Worm (Caenorhabditis elegans): ENCODE data around the gene tbx-8.

tbx-8 gene

ce11 chrIII:10328565-10329541 lies 18.3 kb upstream of the tbx-8 start (continued):
- TF ChIP-seq daf-16 (GFP tag; optimal IDR thresholded peaks at IDR 0.05) (no peak), daf-16 (tag; optimal IDR thresholded peaks at IDR 0.05) (peak; percentile 44), lin-15B (tag; optimal IDR thresholded peaks at IDR 0.05) (no peak), unc-62 (GFP tag; optimal IDR thresholded peaks at IDR 0.05 in 1 of 2) (peak in 1 of 2 experiments; percentile 89), unc-62 (tag; optimal IDR thresholded peaks at IDR 0.05) (no peak), nhr-28 (tag; optimal IDR thresholded peaks at IDR 0.05) (peak; percentile 7), skn-1 (tag; optimal IDR thresholded peaks at IDR 0.05) (no peak), unc-130 (GFP tag; optimal IDR thresholded peaks at IDR 0.05) (no peak), tra-1 (GFP tag; IDR thresholded peaks at IDR 0.05) (no peak), lin-1 (GFP tag; IDR thresholded peaks at IDR 0.05) (no peak), dmd-9 (GFP tag; IDR thresholded peaks at IDR 0.05) (no peak), ztf-7 (tag; optimal IDR thresholded peaks at IDR 0.05) (no peak), nhr-237 (tag; optimal IDR thresholded peaks at IDR 0.05) (no peak), F10B5.3 (tag; optimal IDR thresholded peaks at IDR 0.05) (no peak), dmd-8 (GFP tag; IDR thresholded peaks at IDR 0.05) (no peak), lim-7 (GFP tag; IDR thresholded peaks at IDR 0.05) (no peak), dmd-6 (GFP tag; IDR thresholded peaks at IDR 0.05) (peak; percentile 21; the same call in 1 of the 2 replicates), attf-4 (tag; optimal IDR thresholded peaks at IDR 0.05) (no peak), D1046.2 (GFP tag; IDR thresholded peaks at IDR 0.05) (no peak), pha-4 (GFP tag; IDR thresholded peaks at IDR 0.05) (no peak), pha-4 (tag; optimal IDR thresholded peaks at IDR 0.05) (peak; percentile 49), saeg-2 (GFP tag; IDR thresholded peaks at IDR 0.05) (no peak), zip-2 (tag; optimal IDR thresholded peaks at IDR 0.05) (no peak), nhr-6 (tag; optimal IDR thresholded peaks at IDR 0.05) (peak; percentile 29), dve-1 (tag; optimal IDR thresholded peaks at IDR 0.05; ENCODE audit: insufficient read depth) (peak; percentile 13), hif-1 (tag; optimal IDR thresholded peaks at IDR 0.05) (no peak), spr-3 (GFP tag; optimal IDR thresholded peaks at IDR 0.05) (no peak), Y5F2A.4 (GFP tag; optimal IDR thresholded peaks at IDR 0.05) (no peak), ceh-20 (GFP tag; IDR thresholded peaks at IDR 0.05) (no peak), ceh-62 (tag; optimal IDR thresholded peaks at IDR 0.05) (no peak), daf-19 (GFP tag; conservative IDR thresholded peaks at IDR 0.05) (no peak), lin-39 (tag; optimal IDR thresholded peaks at IDR 0.05) (no peak), Y48G9A.11 (GFP tag; IDR thresholded peaks at IDR 0.05) (0 out of 2 replicates have a peak, but pooled peaks have one; percentile 29), jun-1 (tag; optimal IDR thresholded peaks at IDR 0.05) (no peak), zfp-2 (tag; optimal IDR thresholded peaks at IDR 0.05) (no peak), ceh-82 (tag; optimal IDR thresholded peaks at IDR 0.05) (no peak), daf-12 (tag; optimal IDR thresholded peaks at IDR 0.05) (no peak), zfp-3 (GFP tag; conservative IDR thresholded peaks at IDR 0.05) (no peak), cey-2 (tag; optimal IDR thresholded peaks at IDR 0.05; ENCODE audit: borderline replicate concordance, insufficient read depth) (no peak), hlh-11 (tag; optimal IDR thresholded peaks at IDR 0.05) (peak; percentile 0), sdz-12 (GFP tag; optimal IDR thresholded peaks at IDR 0.05) (no peak), pqm-1 (tag; optimal IDR thresholded peaks at IDR 0.05) (no peak), fkh-10 (GFP tag; optimal IDR thresholded peaks at IDR 0.05) (no peak), nhr-102 (tag; optimal IDR thresholded peaks at IDR 0.05) (no peak), lir-3 (tag; optimal IDR thresholded peaks at IDR 0.05) (no peak), hlh-30 (tag; optimal IDR thresholded peaks at IDR 0.05; ENCODE audit: insufficient read depth) (peak; percentile 32), lsy-2 (tag; optimal IDR thresholded peaks at IDR 0.05) (no peak), ztf-11 (tag; optimal IDR thresholded peaks at IDR 0.05) (no peak), ceh-32 (tag; optimal IDR thresholded peaks at IDR 0.05; ENCODE audit: poor library complexity) (no peak), F26F4.8 (GFP tag; conservative IDR thresholded peaks at IDR 0.05) (no peak)

Measured in whole organism, L4 larva.